Worm (Caenorhabditis elegans): ENCODE measurements around the gene F58A6.1.

F58A6.1 gene

DNA sequence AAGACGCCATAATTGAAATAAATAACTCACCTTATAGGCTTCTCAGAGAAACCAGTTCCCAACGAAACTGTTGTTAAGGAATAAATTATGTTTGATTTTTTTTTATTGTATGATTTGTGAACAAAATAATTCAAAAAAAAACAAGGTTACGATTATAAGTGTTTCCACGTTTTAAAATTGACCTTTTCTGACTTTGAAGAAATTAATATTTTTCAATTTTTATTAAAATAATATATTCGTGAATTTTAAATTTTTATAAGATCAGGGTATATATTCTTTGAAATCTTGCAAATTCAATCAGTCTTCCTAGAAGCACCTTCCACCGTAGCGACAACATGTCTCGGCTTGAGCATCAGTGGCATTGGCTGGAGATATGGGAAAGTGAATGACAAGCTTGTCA is 31.7 kb downstream of the F58A6.1 start, which contains the start of gene C27D6.3:
Gene C27D6.3 (minus strand): TSS at position 101 of the 400 bp plus-strand sequence.
- TF ChIP-seq nhr-237 (tag; optimal IDR thresholded peaks at IDR 0.05) = no peak
- TF ChIP-seq gmeb-1 (tag; optimal IDR thresholded peaks at IDR 0.05) = no peak
- TF ChIP-seq nhr-10 (tag; optimal IDR thresholded peaks at IDR 0.05) = no peak
- TF ChIP-seq nhr-6 (tag; optimal IDR thresholded peaks at IDR 0.05) = no peak
- no peak for TF ChIP-seq ceh-82 (tag; optimal IDR thresholded peaks at IDR 0.05)
- TF ChIP-seq skn-1 (tag; optimal IDR thresholded peaks at IDR 0.05) = no peak
- no peak for TF ChIP-seq nhr-11 (tag; optimal IDR thresholded peaks at IDR 0.05)
- TF ChIP-seq nhr-23 (tag; optimal IDR thresholded peaks at IDR 0.05) = no peak
- no peak for TF ChIP-seq crh-2 (tag; optimal IDR thresholded peaks at IDR 0.05)

DNA sequence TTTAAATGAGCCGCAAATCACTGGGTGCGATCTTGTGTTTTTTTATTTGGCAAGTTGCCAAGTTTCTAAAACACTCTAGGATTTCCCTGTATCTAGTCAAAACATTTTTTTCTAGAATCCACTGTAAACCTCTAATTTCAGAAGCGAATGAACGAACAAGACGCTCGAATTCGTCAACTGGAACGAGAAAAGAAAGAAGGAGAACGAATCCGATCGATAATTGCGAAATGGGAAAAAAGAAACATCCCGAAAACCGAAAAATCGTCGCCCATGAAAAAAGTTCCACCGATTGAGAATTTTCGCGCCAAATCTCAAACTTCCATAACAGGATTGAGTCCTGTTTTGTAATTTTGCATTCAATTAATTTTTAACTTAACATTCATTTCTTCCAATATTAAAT is 34.2 kb downstream of the F58A6.1 start:
- TF ChIP-seq nhr-6 (tag; optimal IDR thresholded peaks at IDR 0.05) (no peak), sma-9 (GFP tag; optimal IDR thresholded peaks at IDR 0.05) (no peak), sma-9 (tag; optimal IDR thresholded peaks at IDR 0.05) (no peak), peb-1 (tag; optimal IDR thresholded peaks at IDR 0.05) (no peak), R02D3.7 (tag; optimal IDR thresholded peaks at IDR 0.05) (no peak), egl-27 (tag; optimal IDR thresholded peaks at IDR 0.05) (no peak), sem-4 (tag; optimal IDR thresholded peaks at IDR 0.05) (no peak), blmp-1 (tag; optimal IDR thresholded peaks at IDR 0.05; ENCODE audit: insufficient read depth) (no peak), mbf-1 (tag; optimal IDR thresholded peaks at IDR 0.05) (no peak)

DNA sequence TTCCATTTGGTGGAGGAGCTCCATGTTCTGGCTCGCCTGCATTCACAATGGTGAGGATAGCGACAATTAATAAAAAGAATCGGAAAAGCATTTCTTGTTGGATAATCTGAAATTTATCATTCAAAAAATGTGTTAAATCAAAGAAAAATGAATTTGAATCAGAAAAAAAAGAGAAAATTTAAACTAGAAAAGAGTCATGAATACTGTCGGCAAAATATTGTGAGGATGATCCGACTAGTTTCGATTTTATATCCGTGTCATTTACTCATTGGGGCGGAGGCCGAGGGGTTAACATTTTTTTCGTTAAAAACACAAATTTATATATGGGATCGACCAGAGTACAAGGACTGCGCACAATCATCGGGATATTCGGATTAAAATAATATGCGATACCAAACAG is 35.2 kb downstream of the F58A6.1 start, which contains the start of gene C27D6.12:
Gene C27D6.12 (minus strand): TSS at position 101 of the 400 bp plus-strand sequence.
- TF ChIP-seq ceh-82 (tag; optimal IDR thresholded peaks at IDR 0.05) (no peak), mdl-1 (tag; optimal IDR thresholded peaks at IDR 0.05) (no peak), snpc-4 (tag; optimal IDR thresholded peaks at IDR 0.05) (no peak), mbf-1 (tag; optimal IDR thresholded peaks at IDR 0.05) (no peak), nhr-25 (tag; optimal IDR thresholded peaks at IDR 0.05) (no peak), skn-1 (tag; optimal IDR thresholded peaks at IDR 0.05) (no peak), ama-1 (optimal IDR thresholded peaks at IDR 0.05) (no peak), F13H6.1 (tag; optimal IDR thresholded peaks at IDR 0.05) (no peak), elt-3 (tag; optimal IDR thresholded peaks at IDR 0.05) (no peak)

DNA sequence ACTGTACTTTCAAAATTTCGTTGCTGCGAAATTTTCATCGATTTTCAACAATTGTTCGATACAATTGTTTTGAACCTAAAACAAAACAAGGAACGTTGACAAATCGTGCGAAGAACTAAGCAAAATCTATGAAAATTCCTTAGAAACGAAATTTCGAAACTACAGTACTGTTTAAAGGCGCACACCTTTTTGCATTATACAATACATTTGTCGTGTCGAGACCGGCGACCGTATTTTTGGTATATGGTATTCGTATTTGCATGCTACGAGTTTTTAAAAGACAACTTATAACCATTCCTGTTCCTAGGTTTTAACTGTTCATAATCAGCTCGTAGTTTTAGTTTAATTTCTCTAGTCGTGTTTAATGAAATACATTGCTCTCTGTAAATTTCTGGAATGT is 35.9 kb downstream of the F58A6.1 start:
- TF ChIP-seq sma-9 (GFP tag; optimal IDR thresholded peaks at IDR 0.05) (no peak), sma-9 (tag; optimal IDR thresholded peaks at IDR 0.05) (no peak), ama-1 (optimal IDR thresholded peaks at IDR 0.05) (peak; percentile 23)

DNA sequence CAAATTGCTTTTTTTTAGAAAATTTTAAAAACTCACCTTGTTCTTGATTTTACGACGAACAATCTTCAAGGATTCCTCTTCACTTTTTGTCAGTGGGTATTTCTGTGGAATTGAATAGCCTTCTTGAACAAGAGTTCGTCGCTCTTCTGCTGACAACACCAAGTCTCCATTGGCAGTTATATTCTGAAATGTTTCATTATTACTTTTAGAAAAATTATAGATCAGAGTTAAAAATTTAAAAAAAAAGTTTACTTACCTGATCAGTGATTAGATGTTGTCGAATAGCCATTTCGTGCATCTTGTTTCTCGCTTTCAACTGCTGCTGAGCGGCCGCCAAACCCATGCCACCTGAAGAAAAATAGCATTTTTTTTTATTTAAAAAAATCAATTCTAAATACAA is 37.6 kb downstream of the F58A6.1 start:
- no peak for TF ChIP-seq dmd-4 (tag; optimal IDR thresholded peaks at IDR 0.05)

DNA sequence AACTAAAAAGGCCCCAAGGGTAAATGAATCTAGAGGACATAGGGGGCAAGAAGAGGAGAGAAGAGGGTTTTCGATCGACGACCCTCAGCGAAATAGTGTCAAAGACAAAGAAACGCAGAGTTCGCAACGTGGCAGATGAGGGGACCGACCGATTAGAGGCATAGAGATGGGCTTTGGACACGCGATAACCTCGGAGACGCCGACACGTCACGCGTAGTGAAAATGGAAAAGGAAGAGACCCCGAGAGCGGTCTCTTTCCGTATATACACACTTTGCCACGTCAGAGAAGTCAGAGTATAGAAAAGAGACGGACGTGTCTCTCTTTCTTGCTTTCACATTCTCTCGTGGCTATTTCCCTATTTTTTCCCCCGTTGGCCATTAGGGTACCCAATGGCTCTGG is 38.8 kb downstream of the F58A6.1 start:
- TF ChIP-seq mdl-1 (tag; optimal IDR thresholded peaks at IDR 0.05) (peak; percentile 75 to 85), sma-3 (GFP tag; optimal IDR thresholded peaks at IDR 0.05) (peak; percentile 22), ztf-11 (tag; optimal IDR thresholded peaks at IDR 0.05) (no peak), blmp-1 (tag; optimal IDR thresholded peaks at IDR 0.05; ENCODE audit: insufficient read depth) (peak; percentile 74), nhr-237 (tag; optimal IDR thresholded peaks at IDR 0.05) (no peak), ceh-82 (tag; optimal IDR thresholded peaks at IDR 0.05) (no peak), lsy-2 (tag; optimal IDR thresholded peaks at IDR 0.05) (peak; percentile 18 to 74), nhr-12 (tag; optimal IDR thresholded peaks at IDR 0.05) (no peak), nhr-77 (tag; optimal IDR thresholded peaks at IDR 0.05) (no peak), mbf-1 (tag; optimal IDR thresholded peaks at IDR 0.05) (no peak), ama-1 (optimal IDR thresholded peaks at IDR 0.05) (no peak), nhr-21 (tag; optimal IDR thresholded peaks at IDR 0.05) (peak; percentile 34), C34F6.9 (tag; optimal IDR thresholded peaks at IDR 0.05) (peak; percentile 72), sma-9 (GFP tag; optimal IDR thresholded peaks at IDR 0.05) (peak; percentile 79), sma-9 (tag; optimal IDR thresholded peaks at IDR 0.05) (no peak), mab-5 (tag; optimal IDR thresholded peaks at IDR 0.05) (no peak), fos-1 (tag; optimal IDR thresholded peaks at IDR 0.05) (peak; percentile 48), ztf-4 (tag; optimal IDR thresholded peaks at IDR 0.05) (no peak), F13H6.1 (tag; optimal IDR thresholded peaks at IDR 0.05) (peak; percentile 80), dmd-4 (tag; optimal IDR thresholded peaks at IDR 0.05) (no peak), elt-1 (tag; optimal IDR thresholded peaks at IDR 0.05) (no peak), peb-1 (tag; optimal IDR thresholded peaks at IDR 0.05) (no peak), sem-4 (tag; optimal IDR thresholded peaks at IDR 0.05) (peak; percentile 56), nhr-11 (tag; optimal IDR thresholded peaks at IDR 0.05) (no peak), ceh-16 (tag; optimal IDR thresholded peaks at IDR 0.05) (no peak), unc-39 (tag; optimal IDR thresholded peaks at IDR 0.05) (no peak), nhr-6 (tag; optimal IDR thresholded peaks at IDR 0.05) (no peak), snpc-4 (tag; optimal IDR thresholded peaks at IDR 0.05) (peak; percentile 62), unc-62 (GFP tag; optimal IDR thresholded peaks at IDR 0.05) (no peak), ztf-1 (GFP tag; conservative IDR thresholded peaks at IDR 0.05) (no peak), crh-2 (tag; optimal IDR thresholded peaks at IDR 0.05) (no peak), Y55F3AM.14 (GFP tag; optimal IDR thresholded peaks at IDR 0.05) (peak; percentile 69), skn-1 (tag; optimal IDR thresholded peaks at IDR 0.05) (no peak), lin-11 (tag; optimal IDR thresholded peaks at IDR 0.05) (peak; percentile 49), elt-3 (tag; optimal IDR thresholded peaks at IDR 0.05) (no peak), nhr-25 (tag; optimal IDR thresholded peaks at IDR 0.05) (peak; percentile 51), egl-27 (tag; optimal IDR thresholded peaks at IDR 0.05) (peak; percentile 54), R02D3.7 (tag; optimal IDR thresholded peaks at IDR 0.05) (no peak)

Measured in whole organism, L2 larva.